Worm (Caenorhabditis elegans): Measurements from ENCODE around the gene ceh-41.

DNA sequence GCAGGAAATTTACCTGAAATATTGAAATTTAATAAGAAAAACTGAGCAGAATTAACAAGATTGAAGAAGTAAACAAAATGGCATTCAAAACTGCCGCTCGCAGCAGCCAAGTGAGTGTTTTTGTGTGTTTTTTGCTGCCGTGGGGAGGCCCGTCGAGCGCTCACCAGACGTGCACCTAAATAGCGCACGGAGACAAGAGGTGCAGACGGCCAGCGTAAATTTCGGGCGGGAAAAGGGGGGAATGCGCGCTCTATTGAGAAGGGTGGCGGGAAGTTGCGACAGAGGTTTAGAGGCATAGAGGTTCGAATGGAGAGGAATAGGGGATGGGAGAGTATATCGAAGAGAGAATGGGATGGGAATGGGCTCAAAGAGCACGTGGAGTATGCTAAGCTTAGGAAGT is 7.7 kb upstream of the ceh-41 start, which contains the start of gene ceh-39:
- TF ChIP-seq ztf-29 (GFP tag; IDR thresholded peaks at IDR 0.05) (no peak), cog-1 (tag; optimal IDR thresholded peaks at IDR 0.05) (peak; percentile 40), flt-1 (GFP tag; IDR thresholded peaks at IDR 0.05) (peak; percentile 65; the same call in 1 of the 2 replicates), ztf-23 (GFP tag; IDR thresholded peaks at IDR 0.05) (peak; percentile 36; the same call in 1 of the 2 replicates), tab-1 (GFP tag; IDR thresholded peaks at IDR 0.05) (0 out of 2 replicates have a peak, but pooled peaks have one; percentile 56), ref-1 (GFP tag; conservative IDR thresholded peaks at IDR 0.05) (no peak), T22C8.4 (GFP tag; IDR thresholded peaks at IDR 0.05) (no peak), med-1 (GFP tag; optimal IDR thresholded peaks at IDR 0.05; ENCODE audit: insufficient read depth) (no peak), klf-2 (GFP tag; conservative IDR thresholded peaks at IDR 0.05) (no peak)
